Fruit fly (Drosophila melanogaster) whole organism, embryonic: ENCODE data around the gene vers.

Experiments
- B-H1 ChIP-seq: fragments of 200-800 bp; sonication (Bioruptor generic); IDR thresholded peaks from 3 replicates; pipeline ENCODE4 v1.3.6; 2022; ENCODE audit warnings: missing biosample characterization, missing genetic modification characterization
- BEAF-32 ChIP-seq: fragments of 200-800 bp; sonication (Bioruptor generic); optimal IDR thresholded peaks from 3 replicates; lab custom pipeline; 2017; ENCODE audit warnings: missing biosample characterization, missing genetic modification characterization, mild to moderate bottlenecking, moderate library complexity, missing genetic modification reagents
- Bgb ChIP-seq: fragments of 200-800 bp; sonication (Bioruptor generic); IDR thresholded peaks from 2 replicates; pipeline ENCODE4 v1.3.6; 2022; ENCODE audit warnings: missing biosample characterization, missing genetic modification characterization; ENCODE audit not compliant: partially characterized antibody
- Blimp-1 ChIP-seq: fragments of 200-800 bp; sonication (Bioruptor generic); optimal IDR thresholded peaks from 3 replicates; lab custom pipeline; 2018; ENCODE audit warnings: missing biosample characterization, missing genetic modification characterization, mild to moderate bottlenecking, moderate library complexity, missing genetic modification reagents
- BtbVII ChIP-seq: fragments of 200-800 bp; sonication (Bioruptor generic); optimal IDR thresholded peaks from 3 replicates; lab custom pipeline; 2017; ENCODE audit warnings: missing biosample characterization, mild to moderate bottlenecking, missing genetic modification characterization
- CG10274 ChIP-seq: fragments of 200-800 bp; sonication (Bioruptor generic); optimal IDR thresholded peaks from 3 replicates; lab custom pipeline; 2017; ENCODE audit warnings: missing biosample characterization, mild to moderate bottlenecking, missing genetic modification characterization
- CG15479 ChIP-seq: fragments of 200-800 bp; sonication (Bioruptor generic); optimal IDR thresholded peaks from 3 replicates; lab custom pipeline; 2019; ENCODE audit warnings: missing biosample characterization, mild to moderate bottlenecking, missing genetic modification characterization, moderate library complexity
- CG16813 ChIP-seq: fragments of 200-800 bp; sonication (Bioruptor generic); IDR thresholded peaks from 3 replicates; pipeline ENCODE4 v1.3.6; 2022; ENCODE audit warnings: missing biosample characterization, missing genetic modification characterization; ENCODE audit not compliant: partially characterized antibody
- CG1832 ChIP-seq: fragments of 200-800 bp; sonication (Bioruptor generic); optimal IDR thresholded peaks from 2 replicates; lab custom pipeline; 2017; ENCODE audit warnings: missing biosample characterization, mild to moderate bottlenecking, missing genetic modification characterization, inconsistent platforms
- CG18476 ChIP-seq: fragments of 200-800 bp; sonication (Bioruptor generic); optimal IDR thresholded peaks from 2 replicates; lab custom pipeline; 2016; ENCODE audit warnings: missing biosample characterization, mild to moderate bottlenecking, missing genetic modification characterization
- CG18764 ChIP-seq: fragments of 200-800 bp; sonication (Bioruptor generic); optimal IDR thresholded peaks from 3 replicates; lab custom pipeline; 2016; ENCODE audit warnings: missing biosample characterization, missing genetic modification characterization
- CG31388 ChIP-seq: fragments of 200-800 bp; sonication (Bioruptor generic); optimal IDR thresholded peaks from 2 replicates; lab custom pipeline; 2016; ENCODE audit warnings: missing biosample characterization, missing genetic modification characterization
- CG3163 ChIP-seq: fragments of 200-800 bp; sonication (Bioruptor generic); optimal IDR thresholded peaks from 3 replicates; lab custom pipeline; 2016; ENCODE audit warnings: missing biosample characterization, missing genetic modification characterization
- CG32767 ChIP-seq: fragments of 200-800 bp; sonication (Bioruptor generic); IDR thresholded peaks from 2 replicates; pipeline ENCODE4 v1.3.6; 2022; ENCODE audit warnings: missing biosample characterization, missing genetic modification characterization
- CG3995 ChIP-seq: fragments of 200-800 bp; sonication (Bioruptor generic); optimal IDR thresholded peaks from 3 replicates; lab custom pipeline; 2016; ENCODE audit warnings: missing biosample characterization, missing genetic modification characterization
- CG6272 ChIP-seq: fragments of 200-800 bp; sonication (Bioruptor generic); IDR thresholded peaks from 2 replicates; pipeline ENCODE4 v1.3.6; 2022; ENCODE audit warnings: missing biosample characterization, missing genetic modification characterization
- CG7786 ChIP-seq: fragments of 200-800 bp; sonication (Bioruptor generic); optimal IDR thresholded peaks from 2 replicates; lab custom pipeline; 2016; ENCODE audit warnings: missing biosample characterization, missing genetic modification characterization
- CG9437 ChIP-seq: fragments of 200-800 bp; sonication (Bioruptor generic); optimal IDR thresholded peaks from 2 replicates; lab custom pipeline; 2018; ENCODE audit warnings: missing biosample characterization, mild to moderate bottlenecking, missing genetic modification characterization
- CG9817 ChIP-seq: fragments of 200-800 bp; sonication (Bioruptor generic); optimal IDR thresholded peaks from 2 replicates; lab custom pipeline; 2018; ENCODE audit warnings: missing biosample characterization, mild to moderate bottlenecking, missing genetic modification characterization, moderate library complexity
- Chrac-16 ChIP-seq: fragments of 200-800 bp; sonication (Bioruptor generic); optimal IDR thresholded peaks from 3 replicates; lab custom pipeline; 2016; ENCODE audit warnings: missing biosample characterization, missing genetic modification characterization
- D ChIP-seq, 2 experiments: fragments of 200-800 bp in 1 of 2; fragments of >200 bp in 1 of 2; sonication (Bioruptor generic) in 1 of 2; optimal IDR thresholded peaks; 2 replicates in 1 of 2; 3 replicates in 1 of 2; lab custom pipeline; 2017; ENCODE audit warnings: mild to moderate bottlenecking in 1 of 2, missing biosample characterization in 1 of 2, missing genetic modification characterization in 1 of 2, missing genetic modification reagents in 1 of 2
- D19B ChIP-seq: fragments of 200-800 bp; sonication (Bioruptor generic); optimal IDR thresholded peaks from 2 replicates; lab custom pipeline; 2017; ENCODE audit warnings: missing biosample characterization, mild to moderate bottlenecking, missing genetic modification characterization
- Deaf1 ChIP-seq: fragments of 200-800 bp; optimal IDR thresholded peaks from 3 replicates; lab custom pipeline; 2019; ENCODE audit warnings: missing biosample characterization, mild to moderate bottlenecking, missing genetic modification characterization, moderate library complexity
- Doc2 ChIP-seq: fragments of 200-800 bp; sonication (Bioruptor generic); IDR thresholded peaks from 2 replicates; pipeline ENCODE4 v1.3.6; 2022; ENCODE audit warnings: missing biosample characterization, missing genetic modification characterization
- Hand ChIP-seq: fragments of 200-800 bp; sonication (Bioruptor generic); optimal IDR thresholded peaks from 2 replicates; lab custom pipeline; 2017; ENCODE audit warnings: mild to moderate bottlenecking, missing biosample characterization, missing genetic modification reagents, missing genetic modification characterization
- PHDP ChIP-seq: fragments of 200-800 bp; sonication (Bioruptor generic); optimal IDR thresholded peaks from 3 replicates; lab custom pipeline; 2018; ENCODE audit warnings: missing biosample characterization, mild to moderate bottlenecking, missing genetic modification characterization, moderate library complexity
- Sry-δ ChIP-seq: fragments of 200-800 bp; sonication (Bioruptor generic); optimal IDR thresholded peaks from 2 replicates; lab custom pipeline; 2016; ENCODE audit warnings: missing biosample characterization, missing genetic modification characterization
- amos ChIP-seq: fragments of 200-800 bp; sonication (Bioruptor generic); IDR thresholded peaks from 2 replicates; pipeline ENCODE4 v1.3.6; 2022; ENCODE audit warnings: missing biosample characterization, missing genetic modification characterization; ENCODE audit not compliant: partially characterized antibody
- ase ChIP-seq: fragments of 200-800 bp; sonication (Bioruptor generic); IDR thresholded peaks from 3 replicates; pipeline ENCODE4 v1.3.6; 2022; ENCODE audit warnings: missing biosample characterization, missing genetic modification characterization
- bcd ChIP-seq: fragments of 200-800 bp; sonication (Bioruptor generic); optimal IDR thresholded peaks from 2 replicates; lab custom pipeline; 2017; ENCODE audit warnings: missing biosample characterization, mild to moderate bottlenecking, missing genetic modification characterization
- bowl ChIP-seq: fragments of 200-800 bp; sonication (Bioruptor generic); IDR thresholded peaks from 2 replicates; pipeline ENCODE4 v1.3.6; 2022; ENCODE audit warnings: missing biosample characterization, missing genetic modification characterization
- bsh ChIP-seq, 2 experiments: fragments of 200-800 bp; sonication (Bioruptor generic); optimal IDR thresholded peaks; 2 replicates each; lab custom pipeline; 2017 to 2018; ENCODE audit warnings: mild to moderate bottlenecking in 2 of 2, missing biosample characterization in 2 of 2, missing genetic modification characterization in 2 of 2, moderate library complexity in 1 of 2
- cad ChIP-seq: fragments of >200 bp; optimal IDR thresholded peaks from 2 replicates; lab custom pipeline; 2017; ENCODE audit warnings: missing biosample characterization, missing genetic modification characterization
- chn ChIP-seq: fragments of 200-800 bp; sonication (Bioruptor generic); optimal IDR thresholded peaks from 2 replicates; lab custom pipeline; 2016; ENCODE audit warnings: missing biosample characterization, missing genetic modification characterization
- en ChIP-seq: fragments of 200-800 bp; sonication (Bioruptor generic); optimal IDR thresholded peaks from 2 replicates; lab custom pipeline; 2016; ENCODE audit warnings: missing biosample characterization, missing genetic modification characterization
- esg ChIP-seq: fragments of 200-800 bp; sonication (Bioruptor generic); conservative IDR thresholded peaks from 2 replicates; pipeline ENCODE4 v1.3.6; 2022; ENCODE audit warnings: missing biosample characterization, missing genetic modification characterization
- gcm2 ChIP-seq: fragments of 200-800 bp; sonication (Bioruptor generic); optimal IDR thresholded peaks from 2 replicates; lab custom pipeline; 2016; ENCODE audit warnings: missing biosample characterization, missing genetic modification characterization
- gro ChIP-seq: fragments of 200-800 bp; sonication (Bioruptor generic); optimal IDR thresholded peaks from 2 replicates; lab custom pipeline; 2016; ENCODE audit warnings: missing biosample characterization, missing genetic modification characterization
- insv ChIP-seq, 2 experiments: fragments of 200-800 bp; sonication (Bioruptor generic); optimal IDR thresholded peaks; 3 replicates each; lab custom pipeline; 2016 to 2018; ENCODE audit warnings: missing biosample characterization in 2 of 2, missing genetic modification characterization in 2 of 2
- jumu ChIP-seq: fragments of 200-800 bp; sonication (Bioruptor generic); optimal IDR thresholded peaks from 3 replicates; lab custom pipeline; 2016; ENCODE audit warnings: missing biosample characterization, missing genetic modification characterization
- knrl ChIP-seq: fragments of 200-800 bp; sonication (Bioruptor generic); IDR thresholded peaks from 3 replicates; pipeline ENCODE4 v1.3.6; 2022; ENCODE audit warnings: missing biosample characterization, missing genetic modification characterization; ENCODE audit not compliant: partially characterized antibody
- row ChIP-seq: fragments of 200-800 bp; sonication (Bioruptor generic); IDR thresholded peaks from 3 replicates; pipeline ENCODE4 v1.3.6; 2022; ENCODE audit warnings: missing biosample characterization, missing genetic modification characterization
- scrt ChIP-seq: fragments of 200-800 bp; sonication (Bioruptor generic); optimal IDR thresholded peaks from 2 replicates; lab custom pipeline; 2018; ENCODE audit warnings: missing biosample characterization, mild to moderate bottlenecking, missing genetic modification characterization, moderate library complexity
- sna ChIP-seq: fragments of 200-800 bp; sonication (Bioruptor generic); IDR thresholded peaks from 2 replicates; pipeline ENCODE4 v1.3.6; 2022; ENCODE audit warnings: missing biosample characterization, missing genetic modification characterization; ENCODE audit not compliant: partially characterized antibody
- twi ChIP-seq: fragments of 200-800 bp; optimal IDR thresholded peaks from 2 replicates; lab custom pipeline; 2019; ENCODE audit warnings: missing biosample characterization, mild to moderate bottlenecking, missing genetic modification characterization, moderate library complexity
- unc-4 ChIP-seq: fragments of 200-800 bp; sonication (Bioruptor generic); IDR thresholded peaks from 2 replicates; pipeline ENCODE4 v1.3.6; 2022; ENCODE audit warnings: missing biosample characterization, missing genetic modification characterization; ENCODE audit not compliant: partially characterized antibody
- vfl ChIP-seq: fragments of 200-800 bp; sonication (Bioruptor generic); optimal IDR thresholded peaks from 2 replicates; lab custom pipeline; 2016; ENCODE audit warnings: missing biosample characterization, missing genetic modification characterization

The vers gene

DNA sequence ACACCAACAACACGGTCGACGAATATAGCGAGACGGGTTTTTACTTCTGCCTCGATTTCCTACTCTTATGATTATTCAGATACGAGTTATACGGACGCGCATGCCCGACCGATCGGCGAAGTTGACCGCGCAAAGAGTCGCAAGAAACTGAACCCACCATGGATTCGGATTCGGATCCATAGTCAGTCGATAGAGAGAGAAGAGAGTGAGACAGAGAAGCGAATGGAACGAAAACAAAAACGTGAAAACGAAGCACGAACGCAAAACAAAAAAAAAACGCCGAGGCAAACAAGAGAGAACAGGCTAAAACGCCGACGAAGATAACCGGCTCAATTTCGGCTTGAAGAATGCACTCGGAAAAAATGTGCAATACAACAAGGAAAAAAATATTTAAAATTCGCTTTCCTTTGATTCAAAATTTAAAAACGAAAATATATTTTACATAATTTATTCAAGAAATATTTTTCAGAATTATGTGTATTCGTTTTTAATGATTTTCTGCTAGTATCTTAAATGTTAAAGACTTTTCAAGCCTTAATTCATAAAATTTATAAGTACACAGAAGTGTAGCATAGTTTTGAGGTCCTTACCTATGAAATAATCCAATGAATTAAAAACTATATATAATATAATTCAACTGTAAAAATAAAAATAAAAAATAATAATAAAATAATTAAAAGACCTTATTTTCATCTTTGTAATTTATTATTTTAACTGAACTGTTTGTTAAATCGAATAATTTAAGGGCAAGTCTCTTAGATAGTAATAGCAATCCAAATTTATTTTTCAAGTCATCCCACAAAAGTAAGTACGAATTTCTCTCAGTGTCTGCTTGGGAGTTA, 34.0 kb upstream of the vers start, which contains the start of gene Sema5c (continued):
- TF ChIP-seq CG32767 (GFP tag; lab: Robert Waterston, UW), result no peak
- TF ChIP-seq B-H1 (GFP tag; lab: Robert Waterston, UW), result no peak; the same call in 2 of the 3 replicates
- TF ChIP-seq ase (GFP tag; lab: Robert Waterston, UW), result peak; percentile 50; the same call in 1 of the 3 replicates
- TF ChIP-seq Chrac-16 (GFP tag; lab: Kevin White, UChicago), result peak; percentile 52
- TF ChIP-seq Bgb (GFP tag; lab: Robert Waterston, UW), result peak; percentile 53; the same call in 1 of the 2 replicates
- TF ChIP-seq CG18476 (GFP tag; lab: Kevin White, UChicago), result no peak
- TF ChIP-seq CG9817 (tag; lab: Kevin White, UChicago), result peak; percentile 35
- peak; percentile 74 for TF ChIP-seq bcd (GFP tag; lab: Kevin White, UChicago)
- peak; percentile 73 for TF ChIP-seq row (GFP tag; lab: Robert Waterston, UW)
- TF ChIP-seq CG1832 (GFP tag; lab: Kevin White, UChicago), result no peak
- peak; percentile 35 to 62 for TF ChIP-seq bsh (GFP tag; optimal IDR thresholded peaks at IDR 0.05; lab: Kevin White, UChicago)
- TF ChIP-seq gro (GFP tag; lab: Kevin White, UChicago), result peak; percentile 72
- no peak for TF ChIP-seq CG31388 (GFP tag; lab: Kevin White, UChicago)
- TF ChIP-seq cad (GFP tag; lab: Kevin White, UChicago), result no peak
- no peak for TF ChIP-seq CG7786 (GFP tag; lab: Kevin White, UChicago)
- TF ChIP-seq CG3163 (GFP tag; lab: Kevin White, UChicago), result peak; percentile 88
- no peak for TF ChIP-seq jumu (GFP tag; lab: Kevin White, UChicago)
- TF ChIP-seq unc-4 (GFP tag; lab: Robert Waterston, UW), result no peak
- no peak for TF ChIP-seq sna (GFP tag; lab: Robert Waterston, UW)
- TF ChIP-seq Hand (GFP tag; lab: Kevin White, UChicago), result peak; percentile 34
- TF ChIP-seq CG15479, result peak; percentile 83
- TF ChIP-seq Doc2 (GFP tag; lab: Robert Waterston, UW), result no peak
- no peak; the same call in 1 of the 2 replicates for TF ChIP-seq amos (GFP tag; lab: Robert Waterston, UW)
- TF ChIP-seq twi (tag; lab: Kevin White, UChicago), result peak; percentile 53
- TF ChIP-seq PHDP (tag; lab: Kevin White, UChicago), result peak; percentile 59
- TF ChIP-seq en (GFP tag; lab: Kevin White, UChicago), result no peak
- peak; percentile 38 for TF ChIP-seq CG10274
- no peak for TF ChIP-seq Sry-δ (GFP tag; lab: Kevin White, UChicago)
- TF ChIP-seq Blimp-1, result peak; percentile 54
- TF ChIP-seq chn (GFP tag; lab: Kevin White, UChicago), result peak; percentile 16
- TF ChIP-seq CG18764 (GFP tag; lab: Kevin White, UChicago), result no peak
- TF ChIP-seq scrt (GFP tag; lab: Kevin White, UChicago), result peak; percentile 31
- no peak for TF ChIP-seq knrl (GFP tag; lab: Robert Waterston, UW)
- TF ChIP-seq CG9437 (GFP tag; lab: Kevin White, UChicago), result peak; percentile 89
- TF ChIP-seq BtbVII (GFP tag; lab: Kevin White, UChicago), result peak; percentile 67
- TF ChIP-seq CG16813, result peak; percentile 42; the same call in 1 of the 3 replicates
- TF ChIP-seq insv (GFP tag; optimal IDR thresholded peaks at IDR 0.05; lab: Kevin White, UChicago), result no peak
- peak; percentile 27 for TF ChIP-seq D19B
- no peak for TF ChIP-seq bowl (GFP tag; lab: Robert Waterston, UW)
- no peak for TF ChIP-seq CG3995 (GFP tag; lab: Kevin White, UChicago)
- TF ChIP-seq esg, result peak; percentile 49
- peak; percentile 94 for TF ChIP-seq Deaf1 (tag; lab: Kevin White, UChicago)
- no peak for TF ChIP-seq gcm2
- TF ChIP-seq CG6272 (GFP tag; lab: Robert Waterston, UW), result 0 out of 2 replicates have a peak, but pooled peaks have one; percentile 17
- no peak for TF ChIP-seq BEAF-32 (GFP tag; lab: Kevin White, UChicago)
- no peak for TF ChIP-seq vfl (GFP tag; lab: Kevin White, UChicago)
- TF ChIP-seq D (optimal IDR thresholded peaks at IDR 0.05; lab: Kevin White, UChicago), result no peak
- peak; percentile 75 for TF ChIP-seq D (GFP tag; optimal IDR thresholded peaks at IDR 0.05; lab: Kevin White, UChicago)
